Fruit fly (Drosophila melanogaster) whole organism, adult: ENCODE data around the gene ppk13.

Source experiments
- CG1620 ChIP-seq: fragments of 200-800 bp; sonication (Bioruptor generic); optimal IDR thresholded peaks from 2 replicates; lab custom pipeline; 2016; ENCODE audit warnings: missing biosample characterization, missing genetic modification characterization
- CG7101 ChIP-seq: fragments of 200-800 bp; sonication (Bioruptor generic); optimal IDR thresholded peaks from 2 replicates; lab custom pipeline; 2018; ENCODE audit warnings: missing biosample characterization, mild to moderate bottlenecking, missing genetic modification characterization, moderate library complexity
- Crg-1 ChIP-seq: fragments of 200-800 bp; sonication (Bioruptor generic); optimal IDR thresholded peaks from 2 replicates; lab custom pipeline; 2016; ENCODE audit warnings: missing biosample characterization, missing genetic modification characterization
- cnc ChIP-seq, 2 experiments: fragments of >200 bp; optimal IDR thresholded peaks; 2 replicates each; lab custom pipeline; 2017
- ovo ChIP-seq: fragments of 200-800 bp; sonication (Bioruptor generic); optimal IDR thresholded peaks from 2 replicates; lab custom pipeline; 2016; ENCODE audit warnings: missing biosample characterization, missing genetic modification characterization
- pad ChIP-seq: fragments of 200-800 bp; sonication (Bioruptor generic); optimal IDR thresholded peaks from 3 replicates; lab custom pipeline; 2017; ENCODE audit warnings: missing biosample characterization, missing genetic modification characterization, mild to moderate bottlenecking, moderate library complexity, missing genetic modification reagents
- toe ChIP-seq: fragments of 200-800 bp; sonication (Bioruptor generic); optimal IDR thresholded peaks from 2 replicates; lab custom pipeline; 2016; ENCODE audit warnings: missing biosample characterization, missing genetic modification characterization

- TF ChIP-seq pad (GFP tag; lab: Kevin White, UChicago) (no peak), CG7101 (tag; lab: Kevin White, UChicago) (no peak), cnc (optimal IDR thresholded peaks at IDR 0.05; lab: Kevin White, UChicago) (no peak), CG1620 (GFP tag; lab: Kevin White, UChicago) (no peak), toe (GFP tag; lab: Kevin White, UChicago) (no peak), ovo (GFP tag; lab: Kevin White, UChicago) (no peak), Crg-1 (GFP tag; lab: Kevin White, UChicago) (no peak)
These were observed 21.1 kb upstream of the ppk13 start for dm6 chr2L:21109680-21110079.
